Worm (Caenorhabditis elegans) whole organism, L4 larva: ENCODE results near the gene srp-2.

Experiments
- T20F7.1 ChIP-seq: fragments of 200-800 bp; sonication (Bioruptor generic); optimal IDR thresholded peaks from 2 replicates; lab custom pipeline; 2018; ENCODE audit warnings: mild to moderate bottlenecking, missing genetic modification characterization, missing compliant biosample characterization
- aly-2 ChIP-seq: sonication (generic microtip); optimal IDR thresholded peaks from 2 replicates; lab custom pipeline; 2018; ENCODE audit warnings: missing biosample characterization, missing genetic modification characterization
- ama-1 ChIP-seq: fragments of 150-350 bp; optimal IDR thresholded peaks from 2 replicates; lab custom pipeline; 2014; ENCODE audit warnings: inconsistent platforms, mixed read lengths
- arid-1 ChIP-seq: fragments of 200-800 bp; sonication (Bioruptor generic); conservative IDR thresholded peaks from 2 replicates; pipeline ENCODE4 v1.3.6; 2022; ENCODE audit warnings: missing genetic modification reagents, missing genetic modification characterization, missing compliant biosample characterization
- egl-43 ChIP-seq: fragments of 200-800 bp; sonication (Bioruptor generic); IDR thresholded peaks from 2 replicates; pipeline ENCODE4 v1.3.6; 2022; ENCODE audit warnings: missing genetic modification reagents, missing genetic modification characterization, missing compliant biosample characterization
- fos-1 ChIP-seq: fragments of 150-350 bp; optimal IDR thresholded peaks from 2 replicates; lab custom pipeline; 2014; ENCODE audit warnings: missing biosample characterization, missing genetic modification characterization
- lin-15B ChIP-seq: fragments of 150-350 bp; sonication (generic microtip); optimal IDR thresholded peaks from 3 replicates; lab custom pipeline; 2014; ENCODE audit warnings: missing biosample characterization, missing genetic modification characterization
- mdt-29 ChIP-seq: fragments of 200-800 bp; sonication (Bioruptor generic); IDR thresholded peaks from 2 replicates; pipeline ENCODE4 v1.3.6; 2022; ENCODE audit warnings: missing genetic modification reagents, missing genetic modification characterization, missing compliant biosample characterization
- nhr-28 ChIP-seq: fragments of 150-350 bp; optimal IDR thresholded peaks from 2 replicates; lab custom pipeline; 2014; ENCODE audit warnings: missing biosample characterization, missing genetic modification characterization
- pha-4 ChIP-seq, 2 experiments: fragments of 150-350 bp in 1 of 2; fragments of 200-800 bp in 1 of 2; sonication (Bioruptor generic) in 1 of 2; IDR thresholded peaks in 1 of 2; optimal IDR thresholded peaks in 1 of 2; 2 replicates each; pipeline versions ENCODE4 v1.3.6 to Lab custom; 2014 to 2022; ENCODE audit warnings: missing genetic modification characterization in 2 of 2, missing genetic modification reagents in 2 of 2, missing biosample characterization in 1 of 2, missing compliant biosample characterization in 1 of 2
- skn-1 ChIP-seq: fragments of 150-350 bp; optimal IDR thresholded peaks from 2 replicates; lab custom pipeline; 2014; ENCODE audit warnings: missing biosample characterization, missing genetic modification characterization
- snpc-1.2 ChIP-seq: fragments of 200-800 bp; sonication (Bioruptor generic); IDR thresholded peaks from 2 replicates; pipeline ENCODE4 v1.3.6; 2022; ENCODE audit warnings: missing genetic modification reagents, missing genetic modification characterization, missing compliant biosample characterization

- TF ChIP-seq fos-1 (tag; lab: Kevin White, UChicago) (no peak), lin-15B (tag; lab: Kevin White, UChicago) (no peak), pha-4 (GFP tag; IDR thresholded peaks at IDR 0.05; lab: Robert Waterston, UW) (peak; percentile 11; the same call in 1 of the 2 replicates), pha-4 (tag; optimal IDR thresholded peaks at IDR 0.05; lab: Kevin White, UChicago) (no peak), T20F7.1 (GFP tag; lab: Kevin White, UChicago) (no peak), nhr-28 (tag; lab: Kevin White, UChicago) (no peak), arid-1 (GFP tag; lab: Robert Waterston, UW) (peak; percentile 70), ama-1 (lab: Kevin White, UChicago) (peak; percentile 69), skn-1 (tag; lab: Kevin White, UChicago) (no peak), mdt-29 (no peak), egl-43 (GFP tag; lab: Robert Waterston, UW) (no peak), aly-2 (tag; lab: Kevin White, UChicago) (no peak), snpc-1.2 (0 out of 2 replicates have a peak, but pooled peaks have one; percentile 35)
Observed at ce11 chrV:774875-775359, 12.5 kb downstream of the srp-2 start, which contains the start of gene srbc-58.
